Worm (Caenorhabditis elegans): ENCODE results near the gene inx-18.

ce11 chrIV:607628-608027 is 1.5 kb downstream of the inx-18 start:
- TF ChIP-seq dmd-4 (tag; optimal IDR thresholded peaks at IDR 0.05; ENCODE audit: borderline replicate concordance) (no peak), unc-3 (GFP tag; conservative IDR thresholded peaks at IDR 0.05) (no peak), unc-3 (tag; optimal IDR thresholded peaks at IDR 0.05) (no peak), elt-4 (tag; optimal IDR thresholded peaks at IDR 0.05) (no peak), unc-86 (tag; optimal IDR thresholded peaks at IDR 0.05) (no peak), ets-4 (tag; optimal IDR thresholded peaks at IDR 0.05) (no peak), che-1 (tag; optimal IDR thresholded peaks at IDR 0.05) (no peak), elt-2 (tag; optimal IDR thresholded peaks at IDR 0.05) (no peak)
